Fruit fly (Drosophila melanogaster): Measurements from ENCODE around the gene polybromo.

polybromo gene

dm6 chr3R:24850420-24850819, 45.4 kb upstream of the polybromo start, which contains the start of gene CG7006 (continued):
- TF ChIP-seq gem (tag; optimal IDR thresholded peaks at IDR 0.05) (no peak), CG34376 (GFP tag; optimal IDR thresholded peaks at IDR 0.05) (peak; percentile 33), hb (GFP tag; IDR thresholded peaks at IDR 0.05; ENCODE audit: partially characterized antibody) (peak; percentile 43; the same call in 1 of the 3 replicates), CG5180 (GFP tag; optimal IDR thresholded peaks at IDR 0.05) (no peak), CG9932 (GFP tag; IDR thresholded peaks at IDR 0.05) (peak; percentile 96), luna (GFP tag; optimal IDR thresholded peaks at IDR 0.05) (peak; percentile 16), wor (GFP tag; IDR thresholded peaks at IDR 0.05) (no peak), Deaf1 (tag; optimal IDR thresholded peaks at IDR 0.05) (no peak), sd (tag; optimal IDR thresholded peaks at IDR 0.05) (no peak), tgo (GFP tag; IDR thresholded peaks at IDR 0.05) (no peak), ro (GFP tag; IDR thresholded peaks at IDR 0.05) (no peak; the same call in 1 of the 2 replicates), Nf-YB (GFP tag; optimal IDR thresholded peaks at IDR 0.05) (peak; percentile 6), CG2116 (GFP tag; optimal IDR thresholded peaks at IDR 0.05) (peak; percentile 67), lola (GFP tag; optimal IDR thresholded peaks at IDR 0.05) (no peak), Adf1 (GFP tag; IDR thresholded peaks at IDR 0.05) (peak; percentile 13; the same call in 1 of the 2 replicates), Oaz (GFP tag; IDR thresholded peaks at IDR 0.05) (no peak), Taf1 (GFP tag; IDR thresholded peaks at IDR 0.05) (peak; percentile 41; the same call in 1 of the 2 replicates), wdn (GFP tag; IDR thresholded peaks at IDR 0.05) (peak; percentile 58), Drgx (GFP tag; IDR thresholded peaks at IDR 0.05) (no peak), CG1602 (GFP tag; optimal IDR thresholded peaks at IDR 0.05) (peak; percentile 56), HLH4C (GFP tag; IDR thresholded peaks at IDR 0.05; ENCODE audit: partially characterized antibody) (peak; percentile 73), CG10654 (GFP tag; optimal IDR thresholded peaks at IDR 0.05) (peak; percentile 76), lab (GFP tag; optimal IDR thresholded peaks at IDR 0.05) (no peak), bbx (GFP tag; IDR thresholded peaks at IDR 0.05; ENCODE audit: partially characterized antibody) (peak; percentile 76), al (GFP tag; IDR thresholded peaks at IDR 0.05) (peak; percentile 63), sqz (GFP tag; optimal IDR thresholded peaks at IDR 0.05) (no peak), CG8290 (GFP tag; optimal IDR thresholded peaks at IDR 0.05) (peak; percentile 70), CG8290 (tag; optimal IDR thresholded peaks at IDR 0.05) (no peak), CG4707 (GFP tag; optimal IDR thresholded peaks at IDR 0.05) (no peak), CG4730 (GFP tag; IDR thresholded peaks at IDR 0.05) (0 out of 2 replicates have a peak, but pooled peaks have one; percentile 33), jing (GFP tag; optimal IDR thresholded peaks at IDR 0.05) (no peak), CG17829 (tag; optimal IDR thresholded peaks at IDR 0.05) (peak; percentile 62), CG8478 (optimal IDR thresholded peaks at IDR 0.05) (no peak), CG3995 (GFP tag; optimal IDR thresholded peaks at IDR 0.05) (peak; percentile 56), yki (optimal IDR thresholded peaks at IDR 0.05) (no peak), jigr1 (GFP tag; IDR thresholded peaks at IDR 0.05) (no peak), CG17359 (tag; optimal IDR thresholded peaks at IDR 0.05) (peak; percentile 48), pb (GFP tag; optimal IDR thresholded peaks at IDR 0.05) (peak; percentile 44), nerfin-2 (GFP tag; IDR thresholded peaks at IDR 0.05; ENCODE audit: partially characterized antibody) (0 out of 2 replicates have a peak, but pooled peaks have one; percentile 54), Ssrp (tag; optimal IDR thresholded peaks at IDR 0.05) (no peak), CG7745 (tag; optimal IDR thresholded peaks at IDR 0.05) (no peak), lov (optimal IDR thresholded peaks at IDR 0.05) (no peak), lov (GFP tag; IDR thresholded peaks at IDR 0.05) (no peak), CTCF (GFP tag; optimal IDR thresholded peaks at IDR 0.05) (no peak), dm (GFP tag; optimal IDR thresholded peaks at IDR 0.05) (peak; percentile 94), Elba2 (GFP tag; optimal IDR thresholded peaks at IDR 0.05) (peak; percentile 10), CG10267 (tag; optimal IDR thresholded peaks at IDR 0.05) (peak; percentile 100), pum (GFP tag; optimal IDR thresholded peaks at IDR 0.05) (peak; percentile 58), wek (GFP tag; optimal IDR thresholded peaks at IDR 0.05) (no peak), Jarid2 (GFP tag; optimal IDR thresholded peaks at IDR 0.05) (peak; percentile 7), Doc2 (GFP tag; IDR thresholded peaks at IDR 0.05) (no peak), CG9215 (GFP tag; IDR thresholded peaks at IDR 0.05) (peak; percentile 64; the same call in 1 of the 2 replicates)
